Fruit fly (Drosophila melanogaster): ENCODE data around the gene CG7910.

The CG7910 gene

dm6 chr3R:8134544-8134943 lies 47.5 kb downstream of the CG7910 start:
- TF ChIP-seq Nf-YC (tag; optimal IDR thresholded peaks at IDR 0.05) (peak; percentile 84), CG13775 (GFP tag; optimal IDR thresholded peaks at IDR 0.05) (peak; percentile 88), Nf-YB (GFP tag; optimal IDR thresholded peaks at IDR 0.05) (peak; percentile 92), CG11456 (GFP tag; IDR thresholded peaks at IDR 0.05) (0 out of 3 replicates have a peak, but pooled peaks have one; percentile 12), croc (GFP tag; conservative IDR thresholded peaks at IDR 0.05) (no peak), lab (GFP tag; optimal IDR thresholded peaks at IDR 0.05) (no peak), sens (GFP tag) (peak; percentile 30)

dm6 chr3R:8138095-8138494 lies 51.0 kb downstream of the CG7910 start:
- TF ChIP-seq CG18599 (GFP tag; optimal IDR thresholded peaks at IDR 0.05) (no peak), CG30431 (GFP tag; optimal IDR thresholded peaks at IDR 0.05) (no peak), Bgb (GFP tag; IDR thresholded peaks at IDR 0.05; ENCODE audit: partially characterized antibody) (no peak), CG2202 (tag; optimal IDR thresholded peaks at IDR 0.05) (no peak), CG6813 (GFP tag; optimal IDR thresholded peaks at IDR 0.05) (no peak), D19B (GFP tag; optimal IDR thresholded peaks at IDR 0.05) (no peak), maf-S (GFP tag; optimal IDR thresholded peaks at IDR 0.05) (no peak), tin (GFP tag; optimal IDR thresholded peaks at IDR 0.05) (no peak), cg (GFP tag; optimal IDR thresholded peaks at IDR 0.05) (peak; percentile 30), pros (GFP tag; optimal IDR thresholded peaks at IDR 0.05) (peak; percentile 25), Ets97D (GFP tag; optimal IDR thresholded peaks at IDR 0.05) (no peak), CG4424 (GFP tag; optimal IDR thresholded peaks at IDR 0.05) (no peak), CG11504 (tag; optimal IDR thresholded peaks at IDR 0.05) (no peak), CG3281 (GFP tag; optimal IDR thresholded peaks at IDR 0.05) (no peak), BEAF-32 (GFP tag; optimal IDR thresholded peaks at IDR 0.05) (no peak), pnt (GFP tag; optimal IDR thresholded peaks at IDR 0.05) (no peak), Blimp-1 (GFP tag; optimal IDR thresholded peaks at IDR 0.05) (peak; percentile 63), ci (GFP tag; IDR thresholded peaks at IDR 0.05) (no peak), grn (GFP tag; optimal IDR thresholded peaks at IDR 0.05) (peak; percentile 87), crc (GFP tag; optimal IDR thresholded peaks at IDR 0.05) (no peak), Hr51 (GFP tag; optimal IDR thresholded peaks at IDR 0.05) (no peak), CG11695 (GFP tag; IDR thresholded peaks at IDR 0.05) (no peak), CG1233 (GFP tag; optimal IDR thresholded peaks at IDR 0.05) (no peak), crol (GFP tag; IDR thresholded peaks at IDR 0.05) (peak; percentile 67)
